Worm (Caenorhabditis elegans): ENCODE data around the gene nhr-176.

Gene nhr-176

DNA sequence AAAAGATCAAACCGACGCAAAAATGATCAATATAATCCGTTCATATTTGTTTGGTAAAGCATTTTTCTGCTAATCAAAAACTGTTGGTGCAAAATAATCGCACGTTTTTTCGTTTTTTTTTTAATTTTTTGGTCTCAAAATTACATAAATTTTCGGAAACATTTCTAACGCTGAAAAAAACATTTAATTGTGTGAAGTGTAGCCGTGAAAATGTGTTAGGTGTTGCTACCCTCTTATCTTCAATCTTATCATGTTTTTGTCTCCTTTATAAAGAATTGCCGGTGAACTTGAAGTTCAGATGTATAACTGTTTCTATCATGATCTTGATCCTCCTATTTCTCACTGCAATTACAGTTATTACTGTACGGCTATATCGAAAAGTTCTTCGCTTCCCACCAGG lies 2.2 kb upstream of the nhr-176 start, which contains the start of gene cyp-35D1:
Gene cyp-35D1 (plus strand): TSS at position 301 of the 400 bp plus-strand sequence.
- TF ChIP-seq bed-3 (GFP tag; optimal IDR thresholded peaks at IDR 0.05) (no peak), lsy-2 (tag; optimal IDR thresholded peaks at IDR 0.05) (no peak), unc-120 (tag; optimal IDR thresholded peaks at IDR 0.05; ENCODE audit: poor library complexity, severe bottlenecking) (no peak), drap-1 (GFP tag; optimal IDR thresholded peaks at IDR 0.05) (no peak)

ce11 chrV:16073856-16074255 lies 2.7 kb downstream of the nhr-176 start, which contains the start of gene srj-10:
TSS of gene srj-10 (minus strand) at chrV:16073956.
- TF ChIP-seq zip-8 (tag; optimal IDR thresholded peaks at IDR 0.05) (no peak), sptf-1 (tag; optimal IDR thresholded peaks at IDR 0.05) (no peak), hlh-1 (tag; optimal IDR thresholded peaks at IDR 0.05) (no peak), cnd-1 (tag; optimal IDR thresholded peaks at IDR 0.05) (no peak), flh-1 (GFP tag; optimal IDR thresholded peaks at IDR 0.05) (no peak), ceh-83 (GFP tag; optimal IDR thresholded peaks at IDR 0.05) (no peak)

DNA sequence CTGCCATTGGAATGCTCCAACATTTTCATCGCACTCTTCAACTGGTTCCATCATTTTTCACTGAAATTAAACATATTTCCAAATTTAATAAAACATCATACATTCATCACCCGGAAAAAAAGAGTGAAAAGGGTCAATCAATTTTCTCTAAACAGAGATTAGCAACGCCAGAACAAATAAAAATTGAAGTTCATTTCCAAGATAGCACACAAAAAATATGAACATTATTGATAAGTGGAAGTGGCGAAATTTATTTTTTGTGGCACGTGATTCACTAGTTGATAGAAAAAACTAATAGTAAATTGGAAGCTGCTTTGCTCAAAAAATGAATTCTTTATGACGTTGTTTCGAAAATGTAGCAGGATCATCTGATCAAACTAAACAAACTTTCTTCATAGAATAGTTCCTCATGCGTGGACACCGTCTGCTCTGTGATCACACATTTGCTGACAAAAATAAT lies 4.2 kb downstream of the nhr-176 start, which contains the start of the genes F14H3.12 and srj-29:
Gene F14H3.12 (minus strand): TSS at position 74 of the 460 bp plus-strand sequence.
Gene srj-29 (plus strand): TSS at position 410 of the 460 bp plus-strand sequence.
- TF ChIP-seq unc-39 (tag; optimal IDR thresholded peaks at IDR 0.05) (no peak), mls-2 (tag; optimal IDR thresholded peaks at IDR 0.05) (no peak), ceh-39 (tag; optimal IDR thresholded peaks at IDR 0.05) (no peak), M03D4.4 (tag; optimal IDR thresholded peaks at IDR 0.05) (no peak), ceh-43 (GFP tag; optimal IDR thresholded peaks at IDR 0.05) (no peak), snpc-4 (tag; optimal IDR thresholded peaks at IDR 0.05) (no peak), nhr-12 (tag; optimal IDR thresholded peaks at IDR 0.05) (no peak), zip-8 (tag; optimal IDR thresholded peaks at IDR 0.05) (no peak), nhr-76 (tag; optimal IDR thresholded peaks at IDR 0.05) (no peak), ceh-83 (GFP tag; optimal IDR thresholded peaks at IDR 0.05) (no peak), lin-32 (GFP tag; optimal IDR thresholded peaks at IDR 0.05) (no peak)

ce11 chrV:16080039-16080438 lies 8.9 kb downstream of the nhr-176 start:
- TF ChIP-seq blmp-1 (tag; optimal IDR thresholded peaks at IDR 0.05) (no peak), lin-32 (GFP tag; optimal IDR thresholded peaks at IDR 0.05) (no peak), pha-4 (tag; optimal IDR thresholded peaks at IDR 0.05) (no peak), snpc-4 (tag; optimal IDR thresholded peaks at IDR 0.05) (no peak), cnd-1 (tag; optimal IDR thresholded peaks at IDR 0.05) (no peak), lin-13 (tag; optimal IDR thresholded peaks at IDR 0.05) (no peak), bed-3 (GFP tag; optimal IDR thresholded peaks at IDR 0.05) (no peak), mls-2 (tag; optimal IDR thresholded peaks at IDR 0.05) (no peak), elt-1 (tag; optimal IDR thresholded peaks at IDR 0.05; ENCODE audit: borderline replicate concordance, insufficient read depth) (no peak), unc-62 (GFP tag; optimal IDR thresholded peaks at IDR 0.05) (no peak), mab-5 (tag; optimal IDR thresholded peaks at IDR 0.05) (no peak), tbx-8 (GFP tag; optimal IDR thresholded peaks at IDR 0.05) (no peak), zip-8 (tag; optimal IDR thresholded peaks at IDR 0.05) (no peak), sem-2 (GFP tag; optimal IDR thresholded peaks at IDR 0.05) (no peak), lsy-2 (tag; optimal IDR thresholded peaks at IDR 0.05) (no peak), ceh-43 (GFP tag; optimal IDR thresholded peaks at IDR 0.05) (no peak)

DNA sequence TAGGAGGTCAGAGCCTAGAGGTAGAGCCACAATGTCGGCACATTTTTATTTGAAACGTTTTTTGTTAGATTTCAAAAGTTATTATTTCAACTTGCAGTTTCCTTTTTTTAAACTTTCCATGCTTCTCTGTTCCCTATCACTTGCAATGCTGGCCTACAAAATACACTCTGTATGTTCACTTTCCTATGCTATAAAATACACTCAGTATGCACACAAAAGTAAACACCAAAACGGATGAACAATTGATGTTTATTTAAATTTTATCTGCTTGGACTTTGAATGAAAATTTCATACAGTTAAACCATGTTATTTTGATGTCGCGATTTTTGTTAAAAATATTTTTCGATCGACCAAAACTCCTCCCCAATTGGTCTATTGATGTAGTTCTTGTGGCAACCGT lies 9.6 kb downstream of the nhr-176 start:
- TF ChIP-seq lin-13 (tag; optimal IDR thresholded peaks at IDR 0.05) = no peak
- TF ChIP-seq mls-2 (tag; optimal IDR thresholded peaks at IDR 0.05) = no peak
- TF ChIP-seq zip-8 (tag; optimal IDR thresholded peaks at IDR 0.05) = no peak
- TF ChIP-seq nhr-76 (tag; optimal IDR thresholded peaks at IDR 0.05) = no peak
- TF ChIP-seq unc-120 (tag; optimal IDR thresholded peaks at IDR 0.05; ENCODE audit: poor library complexity, severe bottlenecking) = no peak
- TF ChIP-seq lsy-2 (tag; optimal IDR thresholded peaks at IDR 0.05) = no peak
- TF ChIP-seq tbx-8 (GFP tag; optimal IDR thresholded peaks at IDR 0.05) = no peak
- no peak for TF ChIP-seq unc-39 (tag; optimal IDR thresholded peaks at IDR 0.05)
- TF ChIP-seq flh-1 (GFP tag; optimal IDR thresholded peaks at IDR 0.05) = no peak
- no peak for TF ChIP-seq sem-2 (GFP tag; optimal IDR thresholded peaks at IDR 0.05)
- no peak for TF ChIP-seq nhr-2 (tag; optimal IDR thresholded peaks at IDR 0.05)
- TF ChIP-seq sptf-1 (tag; optimal IDR thresholded peaks at IDR 0.05) = no peak
- no peak for TF ChIP-seq cnd-1 (tag; optimal IDR thresholded peaks at IDR 0.05)
- no peak for TF ChIP-seq ham-2 (GFP tag; optimal IDR thresholded peaks at IDR 0.05)
- no peak for TF ChIP-seq ceh-39 (tag; optimal IDR thresholded peaks at IDR 0.05)
- no peak for TF ChIP-seq unc-62 (GFP tag; optimal IDR thresholded peaks at IDR 0.05)
- no peak for TF ChIP-seq nhr-28 (tag; optimal IDR thresholded peaks at IDR 0.05)
- no peak for TF ChIP-seq snpc-4 (tag; optimal IDR thresholded peaks at IDR 0.05)
- TF ChIP-seq mep-1 (tag; optimal IDR thresholded peaks at IDR 0.05) = no peak
